Fruit fly (Drosophila melanogaster) whole organism, wandering third instar larva: ENCODE data around the gene TfIIFbeta.
A peak's percentile ranks its signal among the peaks of the same experiment; 100 is the strongest.

ENCODE experiments used
- Abd-B ChIP-seq: fragments of >200 bp; optimal IDR thresholded peaks from 2 replicates; lab custom pipeline; 2017; ENCODE audit warnings: missing biosample characterization, missing genetic modification characterization
- CrebA ChIP-seq: fragments of 200-800 bp; sonication (Bioruptor generic); optimal IDR thresholded peaks from 2 replicates; lab custom pipeline; 2016; ENCODE audit warnings: missing biosample characterization, mild to moderate bottlenecking, missing genetic modification characterization, borderline replicate concordance
- Dfd ChIP-seq: fragments of >200 bp; optimal IDR thresholded peaks from 2 replicates; lab custom pipeline; 2017; ENCODE audit warnings: missing biosample characterization, missing genetic modification characterization
- Dif ChIP-seq: fragments of 200-275, 200-300 bp; sonication (Bioruptor generic); optimal IDR thresholded peaks from 2 replicates; lab custom pipeline; 2018; ENCODE audit warnings: missing biosample characterization, missing genetic modification characterization; ENCODE audit not compliant: partially characterized antibody
- GATAd ChIP-seq: sonication (Bioruptor generic); optimal IDR thresholded peaks from 2 replicates; lab custom pipeline; 2016; ENCODE audit warnings: missing biosample characterization, missing genetic modification characterization
- HLH106 ChIP-seq: fragments of 200-800 bp; optimal IDR thresholded peaks from 3 replicates; lab custom pipeline; 2019; ENCODE audit warnings: missing biosample characterization, mild to moderate bottlenecking, missing genetic modification characterization, moderate library complexity
- Jra ChIP-seq: sonication (Bioruptor generic); optimal IDR thresholded peaks from 2 replicates; lab custom pipeline; 2016; ENCODE audit warnings: missing biosample characterization, missing genetic modification characterization
- Mio ChIP-seq: sonication (Bioruptor generic); optimal IDR thresholded peaks from 2 replicates; lab custom pipeline; 2016; ENCODE audit warnings: missing biosample characterization, missing genetic modification characterization
- Myc ChIP-seq: fragments of >200 bp; optimal IDR thresholded peaks from 2 replicates; lab custom pipeline; 2017
- OdsH ChIP-seq: fragments of 200-800 bp; sonication (Bioruptor generic); optimal IDR thresholded peaks from 2 replicates; lab custom pipeline; 2016; ENCODE audit warnings: missing biosample characterization, mild to moderate bottlenecking, missing genetic modification characterization
- Rel ChIP-seq, 2 experiments: fragments of 200-800 bp; sonication (Bioruptor generic) in 1 of 2; optimal IDR thresholded peaks; 2 replicates in 1 of 2; 3 replicates in 1 of 2; lab custom pipeline; 2016 to 2019; ENCODE audit warnings: mild to moderate bottlenecking in 2 of 2, missing biosample characterization in 2 of 2, missing genetic modification characterization in 2 of 2, moderate library complexity in 1 of 2
- Sp1 ChIP-seq: fragments of 200-800 bp; sonication (Bioruptor generic); optimal IDR thresholded peaks from 3 replicates; lab custom pipeline; 2019; ENCODE audit warnings: missing biosample characterization, mild to moderate bottlenecking, missing genetic modification characterization, moderate library complexity
- Vsx2 ChIP-seq: fragments of 200-300, 225-300 bp; sonication (Bioruptor generic); optimal IDR thresholded peaks from 2 replicates; lab custom pipeline; 2018; ENCODE audit warnings: missing biosample characterization, missing genetic modification characterization; ENCODE audit not compliant: partially characterized antibody
- br ChIP-seq: fragments of 200-800 bp; sonication (Bioruptor generic); optimal IDR thresholded peaks from 2 replicates; lab custom pipeline; 2016; ENCODE audit warnings: missing biosample characterization, missing genetic modification characterization
- brk ChIP-seq: fragments of 200-800 bp; sonication (Bioruptor generic); optimal IDR thresholded peaks from 2 replicates; lab custom pipeline; 2016; ENCODE audit warnings: missing biosample characterization, mild to moderate bottlenecking, missing genetic modification characterization
- dl ChIP-seq, 2 experiments: fragments of 175-275, 200-275 bp in 1 of 2; fragments of 200-275 bp in 1 of 2; sonication (Bioruptor generic); optimal IDR thresholded peaks; lab custom pipeline; 2018; ENCODE audit warnings: mild to moderate bottlenecking in 2 of 2, missing biosample characterization in 2 of 2, missing genetic modification characterization in 2 of 2, moderate library complexity in 2 of 2; ENCODE audit not compliant: partially characterized antibody in 2 of 2, insufficient read depth in 1 of 2
- dmrt93B ChIP-seq: fragments of 200-800 bp; sonication (Bioruptor generic); optimal IDR thresholded peaks from 2 replicates; lab custom pipeline; 2018; ENCODE audit warnings: missing biosample characterization, mild to moderate bottlenecking, missing genetic modification characterization
- ey ChIP-seq: fragments of 200-800 bp; sonication (Bioruptor generic); optimal IDR thresholded peaks from 2 replicates; lab custom pipeline; 2016; ENCODE audit warnings: missing biosample characterization, missing genetic modification characterization
- foxo ChIP-seq, 2 experiments: fragments of 200-800 bp; sonication (Bioruptor generic); optimal IDR thresholded peaks; 2 replicates in 1 of 2; 3 replicates in 1 of 2; lab custom pipeline; 2016 to 2017; ENCODE audit warnings: missing biosample characterization in 2 of 2, missing genetic modification characterization in 2 of 2
- fru ChIP-seq: fragments of 200-800 bp; sonication (Bioruptor generic); optimal IDR thresholded peaks from 3 replicates; lab custom pipeline; 2016; ENCODE audit warnings: missing biosample characterization, mild to moderate bottlenecking, missing genetic modification characterization
- h ChIP-seq: fragments of 200-800 bp; sonication (Bioruptor generic); optimal IDR thresholded peaks from 3 replicates; lab custom pipeline; 2016; ENCODE audit warnings: missing biosample characterization, mild to moderate bottlenecking, missing genetic modification characterization
- jim ChIP-seq: fragments of 175-275, 200-325 bp; sonication (Bioruptor generic); optimal IDR thresholded peaks from 2 replicates; lab custom pipeline; 2016; ENCODE audit warnings: missing biosample characterization, mild to moderate bottlenecking, missing genetic modification characterization
- lola ChIP-seq: fragments of >200 bp; optimal IDR thresholded peaks from 2 replicates; lab custom pipeline; 2017; ENCODE audit warnings: missing biosample characterization, missing genetic modification characterization
- psq ChIP-seq: fragments of 200-800 bp; sonication (Bioruptor generic); optimal IDR thresholded peaks from 3 replicates; lab custom pipeline; 2017; ENCODE audit warnings: missing biosample characterization, mild to moderate bottlenecking, missing genetic modification characterization, moderate library complexity
- rgr ChIP-seq: fragments of 200-800 bp; sonication (Bioruptor generic); optimal IDR thresholded peaks from 3 replicates; lab custom pipeline; 2016; ENCODE audit warnings: missing biosample characterization, mild to moderate bottlenecking, missing genetic modification characterization
- sage ChIP-seq: fragments of 200-800 bp; sonication (Bioruptor generic); optimal IDR thresholded peaks from 2 replicates; lab custom pipeline; 2016; ENCODE audit warnings: missing biosample characterization, mild to moderate bottlenecking, missing genetic modification characterization
- sv ChIP-seq: fragments of 200-800 bp; sonication (Bioruptor generic); optimal IDR thresholded peaks from 3 replicates; lab custom pipeline; 2016; ENCODE audit warnings: missing biosample characterization, missing genetic modification characterization
- tai ChIP-seq: sonication (Bioruptor generic); optimal IDR thresholded peaks from 2 replicates; lab custom pipeline; 2016; ENCODE audit warnings: missing biosample characterization, missing genetic modification characterization
- usp ChIP-seq: fragments of >200 bp; optimal IDR thresholded peaks from 2 replicates; lab custom pipeline; 2017; ENCODE audit warnings: missing biosample characterization, missing genetic modification characterization
- woc ChIP-seq: sonication (Bioruptor generic); optimal IDR thresholded peaks from 2 replicates; lab custom pipeline; 2016; ENCODE audit warnings: missing biosample characterization, mild to moderate bottlenecking, missing genetic modification characterization

The TfIIFbeta gene

dm6 chr3R:10779269-10779668 is 11.7 kb upstream of the TfIIFbeta start, which contains the start of gene Desi:
Gene Desi (plus strand): TSS chr3R:10779569.
- no peak for TF ChIP-seq dmrt93B (GFP tag; lab: Kevin White, UChicago)

- TF ChIP-seq dmrt93B (GFP tag; lab: Kevin White, UChicago): no peak
- no peak for TF ChIP-seq Vsx2 (GFP tag; lab: Kevin White, UChicago)
- TF ChIP-seq Dif (GFP tag; lab: Kevin White, UChicago): no peak
- TF ChIP-seq brk (GFP tag; lab: Kevin White, UChicago): no peak
- TF ChIP-seq woc (GFP tag; lab: Kevin White, UChicago): no peak
- TF ChIP-seq foxo (GFP tag; optimal IDR thresholded peaks at IDR 0.05; lab: Kevin White, UChicago): no peak
- no peak for TF ChIP-seq Jra
Measured at dm6 chr3R:10778151-10778550, 10.5 kb upstream of the TfIIFbeta start.

dm6 chr3R:10777274-10777673 is 9.7 kb upstream of the TfIIFbeta start, which contains the start of the genes CG45076, CG45078 and fau:
Gene CG45076 (minus strand): TSS chr3R:10777374.
Gene CG45078 (minus strand): TSS chr3R:10777374.
Gene fau (minus strand): TSS chr3R:10777374.
- TF ChIP-seq usp (GFP tag; lab: Kevin White, UChicago): no peak
- no peak for TF ChIP-seq jim
- TF ChIP-seq lola (GFP tag; lab: Kevin White, UChicago): no peak
- no peak for TF ChIP-seq sage (GFP tag; lab: Kevin White, UChicago)
- TF ChIP-seq dmrt93B (GFP tag; lab: Kevin White, UChicago): no peak
- TF ChIP-seq tai (GFP tag; lab: Kevin White, UChicago): no peak
- TF ChIP-seq woc (GFP tag; lab: Kevin White, UChicago): no peak
- no peak for TF ChIP-seq GATAd (GFP tag; lab: Kevin White, UChicago)
- TF ChIP-seq Dfd: no peak
- no peak for TF ChIP-seq dl (GFP tag; optimal IDR thresholded peaks at IDR 0.05; lab: Kevin White, UChicago; ENCODE audit: insufficient read depth in 1 of 2, partially characterized antibody in 2 of 2)
- no peak for TF ChIP-seq Mio
- no peak for TF ChIP-seq Dif (GFP tag; lab: Kevin White, UChicago)
- no peak for TF ChIP-seq brk (GFP tag; lab: Kevin White, UChicago)
- no peak for TF ChIP-seq psq (GFP tag; lab: Kevin White, UChicago)
- no peak for TF ChIP-seq foxo (GFP tag; optimal IDR thresholded peaks at IDR 0.05; lab: Kevin White, UChicago)

dm6 chr3R:10776047-10776659 is 8.5 kb upstream of the TfIIFbeta start:
- TF ChIP-seq Myc (lab: Kevin White, UChicago) (no peak), foxo (GFP tag; optimal IDR thresholded peaks at IDR 0.05; lab: Kevin White, UChicago) (no peak), sv (GFP tag; lab: Kevin White, UChicago) (no peak), jim (no peak), Dif (GFP tag; lab: Kevin White, UChicago) (no peak), GATAd (GFP tag; lab: Kevin White, UChicago) (no peak)
- TF ChIP-seq, all 38 proteins: peak for 0

- TF ChIP-seq br: no peak
- peak; percentile 15 for TF ChIP-seq h (GFP tag; lab: Kevin White, UChicago)
Measured at dm6 chr3R:10775246-10775645, 7.6 kb upstream of the TfIIFbeta start.

dm6 chr3R:10761980-10762379 is 5.6 kb downstream of the TfIIFbeta start:
- TF ChIP-seq sv (GFP tag; lab: Kevin White, UChicago) (no peak), Sp1 (no peak), ey (peak; percentile 12)

dm6 chr3R:10760966-10761855 is 6.4 kb downstream of the TfIIFbeta start, which contains the start of the genes MED7 and Cap-H2:
Gene MED7 (minus strand): TSS chr3R:10761032.
Gene Cap-H2 (plus strand): TSS chr3R:10761310.
- peak; percentile 90 for TF ChIP-seq sv (GFP tag; lab: Kevin White, UChicago)
- TF ChIP-seq OdsH (GFP tag; lab: Kevin White, UChicago): peak; percentile 68
- TF ChIP-seq Sp1: no peak
- no peak for TF ChIP-seq Dfd
- peak; percentile 75 for TF ChIP-seq ey
- no peak for TF ChIP-seq Abd-B (GFP tag; lab: Kevin White, UChicago)
- TF ChIP-seq Rel (GFP tag; optimal IDR thresholded peaks at IDR 0.05; lab: Kevin White, UChicago): no peak
- peak; percentile 47 for TF ChIP-seq Rel (tag; optimal IDR thresholded peaks at IDR 0.05; lab: Kevin White, UChicago)
- peak; percentile 81 for TF ChIP-seq HLH106 (tag; lab: Kevin White, UChicago)
- peak; percentile 82 for TF ChIP-seq h (GFP tag; lab: Kevin White, UChicago)
- no peak for TF ChIP-seq Dif (GFP tag; lab: Kevin White, UChicago)
- no peak for TF ChIP-seq dl (GFP tag; optimal IDR thresholded peaks at IDR 0.05; lab: Kevin White, UChicago; ENCODE audit: insufficient read depth in 1 of 2, partially characterized antibody in 2 of 2)
- peak; percentile 73 for TF ChIP-seq fru (GFP tag; lab: Kevin White, UChicago)
- TF ChIP-seq Vsx2 (GFP tag; lab: Kevin White, UChicago): no peak
- peak; percentile 90 for TF ChIP-seq tai (GFP tag; lab: Kevin White, UChicago)
- peak; percentile 88 for TF ChIP-seq Jra
- peak; percentile 91 for TF ChIP-seq woc (GFP tag; lab: Kevin White, UChicago)
- peak; percentile 98 for TF ChIP-seq psq (GFP tag; lab: Kevin White, UChicago)
- TF ChIP-seq br: peak; percentile 63
- TF ChIP-seq CrebA (GFP tag; lab: Kevin White, UChicago): no peak
- TF ChIP-seq jim: no peak
- peak; percentile 77 for TF ChIP-seq rgr (GFP tag; lab: Kevin White, UChicago)
- TF ChIP-seq lola (GFP tag; lab: Kevin White, UChicago): no peak
